Worm (Caenorhabditis elegans): ENCODE data around the gene Y62H9A.12.

Y62H9A.12 gene

ce11 chrX:11899031-11899430 lies 14.9 kb upstream of the Y62H9A.12 start:
- TF ChIP-seq che-1 (tag; optimal IDR thresholded peaks at IDR 0.05) (no peak), ceh-31 (tag; optimal IDR thresholded peaks at IDR 0.05) (peak; percentile 46), unc-42 (tag; optimal IDR thresholded peaks at IDR 0.05) (peak; percentile 28), pag-3 (tag; optimal IDR thresholded peaks at IDR 0.05; ENCODE audit: borderline replicate concordance) (no peak), nhr-11 (tag; optimal IDR thresholded peaks at IDR 0.05) (no peak), sox-2 (GFP tag; IDR thresholded peaks at IDR 0.05) (no peak), sdc-2 (tag; optimal IDR thresholded peaks at IDR 0.05) (peak; percentile 97)

- TF ChIP-seq mec-3 (tag; optimal IDR thresholded peaks at IDR 0.05; ENCODE audit: borderline replicate concordance) (no peak), fkh-10 (GFP tag; optimal IDR thresholded peaks at IDR 0.05) (no peak), nfya-1 (tag; optimal IDR thresholded peaks at IDR 0.05) (no peak), sox-4 (tag; optimal IDR thresholded peaks at IDR 0.05) (no peak), zip-5 (tag; optimal IDR thresholded peaks at IDR 0.05) (no peak), tbx-7 (tag; optimal IDR thresholded peaks at IDR 0.05) (no peak)
These were observed 11.3 kb upstream of the Y62H9A.12 start, which contains the start of gene Y62H9A.10 for ce11 chrX:11902661-11903060. Gene Y62H9A.10, minus strand, starts transcription at chrX:11902761.

DNA sequence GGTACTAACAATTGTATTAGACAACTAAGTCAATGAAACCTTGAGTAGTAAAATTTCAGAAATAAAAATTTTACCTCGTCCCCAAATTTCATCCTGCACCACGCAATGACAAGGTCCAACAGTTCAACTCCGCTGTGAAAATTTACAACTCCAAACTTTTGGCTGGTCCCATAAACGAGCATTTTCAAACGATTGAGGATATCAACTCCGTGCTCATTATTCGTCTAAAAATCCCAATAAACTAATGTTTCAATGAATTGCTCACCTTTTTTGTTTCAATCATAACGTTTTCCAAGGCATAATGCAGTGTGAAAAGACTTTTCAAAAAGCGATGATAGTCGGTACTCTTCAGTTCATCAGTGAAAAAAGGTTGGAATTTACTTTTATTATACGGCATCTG lies 7.3 kb upstream of the Y62H9A.12 start:
- TF ChIP-seq dmd-4 (tag; optimal IDR thresholded peaks at IDR 0.05; ENCODE audit: borderline replicate concordance): no peak
- TF ChIP-seq elt-4 (tag; optimal IDR thresholded peaks at IDR 0.05): no peak
- TF ChIP-seq C08G9.2 (tag; optimal IDR thresholded peaks at IDR 0.05): no peak
- TF ChIP-seq unc-3 (GFP tag; conservative IDR thresholded peaks at IDR 0.05): no peak
- TF ChIP-seq unc-3 (tag; optimal IDR thresholded peaks at IDR 0.05): no peak
- TF ChIP-seq fkh-6 (tag; optimal IDR thresholded peaks at IDR 0.05): no peak
- no peak for TF ChIP-seq odd-2 (tag; optimal IDR thresholded peaks at IDR 0.05)
- no peak for TF ChIP-seq ceh-18 (tag; optimal IDR thresholded peaks at IDR 0.05)
- no peak for TF ChIP-seq ama-1 (optimal IDR thresholded peaks at IDR 0.05)
- TF ChIP-seq mec-3 (tag; optimal IDR thresholded peaks at IDR 0.05; ENCODE audit: borderline replicate concordance): no peak
- TF ChIP-seq rnt-1 (tag; optimal IDR thresholded peaks at IDR 0.05): no peak

DNA sequence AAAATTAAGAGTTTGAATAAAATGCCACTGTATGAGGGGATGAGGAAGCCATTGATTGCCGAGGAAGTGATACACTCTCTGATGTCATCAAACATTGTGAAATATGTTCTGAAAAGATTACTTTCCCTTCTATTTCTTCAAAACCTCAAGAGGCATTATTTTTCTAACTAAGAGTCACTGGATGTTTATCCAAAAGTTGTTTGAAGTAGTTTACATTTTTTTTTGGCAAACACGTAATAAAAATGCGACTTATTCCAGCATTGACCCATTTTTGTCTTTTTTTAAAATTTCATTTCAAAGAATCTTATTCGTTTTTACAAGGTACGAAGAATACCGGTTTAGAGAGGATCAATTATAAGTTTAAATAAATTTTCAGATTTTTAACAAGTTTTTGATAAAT lies 6.7 kb upstream of the Y62H9A.12 start, which contains the start of gene Y62H9A.11:
Gene Y62H9A.11 (minus strand): TSS at position 101 of the 400 bp plus-strand sequence.
- TF ChIP-seq ceh-18 (tag; optimal IDR thresholded peaks at IDR 0.05): no peak
- no peak for TF ChIP-seq madf-2 (tag; optimal IDR thresholded peaks at IDR 0.05)

DNA sequence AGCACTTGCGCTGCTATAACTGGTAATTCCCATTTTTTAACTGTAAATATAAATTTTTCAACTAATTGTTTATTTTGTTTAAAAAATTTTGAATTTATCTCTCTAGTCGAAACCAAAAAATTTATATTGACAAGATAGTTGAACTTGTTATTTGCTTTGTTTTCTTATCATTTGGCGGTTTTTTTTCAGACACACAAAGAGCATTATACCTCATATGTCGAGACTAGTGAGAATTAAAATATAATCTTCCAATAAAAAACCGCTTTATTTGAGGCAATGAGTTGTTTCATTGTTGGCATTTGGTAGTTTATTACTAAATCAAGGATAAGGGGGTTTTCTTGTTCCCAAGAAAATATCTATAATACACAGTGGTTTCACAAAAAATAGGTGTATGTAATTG lies 5.7 kb upstream of the Y62H9A.12 start:
- TF ChIP-seq ztf-16 (tag; optimal IDR thresholded peaks at IDR 0.05) (no peak), K09A11.1 (tag; optimal IDR thresholded peaks at IDR 0.05; ENCODE audit: insufficient read depth) (no peak), fkh-10 (GFP tag; optimal IDR thresholded peaks at IDR 0.05) (no peak), ceh-22 (tag; optimal IDR thresholded peaks at IDR 0.05) (no peak), hlh-8 (tag; optimal IDR thresholded peaks at IDR 0.05) (no peak), sox-4 (tag; optimal IDR thresholded peaks at IDR 0.05) (no peak), gmeb-2 (tag; optimal IDR thresholded peaks at IDR 0.05) (no peak), mec-3 (tag; optimal IDR thresholded peaks at IDR 0.05; ENCODE audit: borderline replicate concordance) (no peak), madf-2 (tag; optimal IDR thresholded peaks at IDR 0.05) (no peak), hlh-6 (tag; optimal IDR thresholded peaks at IDR 0.05) (no peak), dmd-4 (tag; optimal IDR thresholded peaks at IDR 0.05; ENCODE audit: borderline replicate concordance) (no peak), nfya-1 (tag; optimal IDR thresholded peaks at IDR 0.05) (no peak), unc-55 (GFP tag; optimal IDR thresholded peaks at IDR 0.05) (no peak), dve-1 (tag; optimal IDR thresholded peaks at IDR 0.05) (no peak)

ce11 chrX:11909168-11909567 lies 4.8 kb upstream of the Y62H9A.12 start:
- TF ChIP-seq elt-2 (tag; optimal IDR thresholded peaks at IDR 0.05) (peak; percentile 24), ceh-31 (tag; optimal IDR thresholded peaks at IDR 0.05) (no peak)

Measured in whole organism, late embryonic.